Fruit fly (Drosophila melanogaster): Measurements from ENCODE around the gene CG2926.

The CG2926 gene

DNA sequence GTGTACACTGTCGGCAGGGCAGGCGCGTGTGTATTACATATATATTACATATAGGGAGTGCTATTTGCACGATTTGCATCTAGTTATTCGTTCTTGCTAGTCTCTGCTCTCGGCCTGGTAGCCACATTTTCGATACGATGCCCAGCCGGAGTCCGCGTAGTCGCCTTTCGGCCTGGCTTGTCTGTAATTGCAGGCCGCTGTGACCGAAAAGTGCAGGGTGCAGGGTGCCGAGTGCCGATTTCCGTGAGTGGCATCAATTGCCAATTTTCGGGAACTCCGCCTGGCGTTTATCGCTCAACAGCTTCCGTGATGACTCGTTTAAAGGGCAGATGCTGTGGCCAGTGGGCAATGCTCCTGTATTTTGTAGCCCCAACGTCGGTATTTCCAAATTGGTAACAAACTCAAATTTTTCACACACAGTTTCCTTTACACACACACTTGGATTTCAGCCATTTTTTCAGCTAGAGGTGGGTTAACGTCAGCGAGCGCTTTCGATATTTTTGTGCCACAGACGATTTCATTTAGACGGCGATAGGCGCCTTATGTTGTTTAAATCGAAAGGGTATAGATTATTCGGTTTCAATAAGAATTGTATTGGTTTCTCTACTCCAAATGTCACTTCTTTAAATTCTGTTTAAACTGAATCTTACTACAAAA, at the start of gene CG2926 (continued):
- TF ChIP-seq CG17328 (GFP tag; IDR thresholded peaks at IDR 0.05), result no peak
- TF ChIP-seq zen (tag; optimal IDR thresholded peaks at IDR 0.05), result no peak
- TF ChIP-seq CG4328 (GFP tag; optimal IDR thresholded peaks at IDR 0.05), result no peak
- TF ChIP-seq CG16863 (GFP tag; optimal IDR thresholded peaks at IDR 0.05), result no peak
- TF ChIP-seq gce (GFP tag; IDR thresholded peaks at IDR 0.05), result no peak
- TF ChIP-seq CG14014 (GFP tag; IDR thresholded peaks at IDR 0.05), result peak; percentile 43; the same call in 1 of the 2 replicates
- TF ChIP-seq jumu (GFP tag; optimal IDR thresholded peaks at IDR 0.05), result no peak
- TF ChIP-seq CG6683 (GFP tag; optimal IDR thresholded peaks at IDR 0.05), result no peak
- no peak for TF ChIP-seq Jarid2 (GFP tag; optimal IDR thresholded peaks at IDR 0.05)
- TF ChIP-seq cato (GFP tag; optimal IDR thresholded peaks at IDR 0.05; ENCODE audit: borderline replicate concordance), result no peak
- TF ChIP-seq CG30431 (GFP tag; optimal IDR thresholded peaks at IDR 0.05), result no peak
- TF ChIP-seq vvl (GFP tag; IDR thresholded peaks at IDR 0.05), result peak; percentile 51
- TF ChIP-seq CG3838 (GFP tag; optimal IDR thresholded peaks at IDR 0.05), result no peak
- TF ChIP-seq tin (GFP tag; optimal IDR thresholded peaks at IDR 0.05), result peak; percentile 29
- TF ChIP-seq trh (GFP tag; optimal IDR thresholded peaks at IDR 0.05), result no peak
- no peak for TF ChIP-seq stwl (tag; optimal IDR thresholded peaks at IDR 0.05)
- peak; percentile 40 for TF ChIP-seq CG13624 (GFP tag; optimal IDR thresholded peaks at IDR 0.05)
- TF ChIP-seq kni (GFP tag; optimal IDR thresholded peaks at IDR 0.05), result no peak
- TF ChIP-seq bcd (GFP tag; optimal IDR thresholded peaks at IDR 0.05), result no peak
- TF ChIP-seq luna (GFP tag; optimal IDR thresholded peaks at IDR 0.05), result no peak
- no peak for TF ChIP-seq Dfd (GFP tag; optimal IDR thresholded peaks at IDR 0.05)
- no peak for TF ChIP-seq kah (GFP tag; optimal IDR thresholded peaks at IDR 0.05)
- TF ChIP-seq ftz-f1 (GFP tag; optimal IDR thresholded peaks at IDR 0.05), result no peak
- TF ChIP-seq CG7987 (GFP tag; optimal IDR thresholded peaks at IDR 0.05), result no peak
- peak; percentile 72 for TF ChIP-seq slbo (GFP tag; IDR thresholded peaks at IDR 0.05)
- TF ChIP-seq E2f2 (GFP tag; IDR thresholded peaks at IDR 0.05), result peak; percentile 72
- 0 out of 2 replicates have a peak, but pooled peaks have one; percentile 9 for TF ChIP-seq stc (GFP tag; IDR thresholded peaks at IDR 0.05)
- peak; percentile 55 for TF ChIP-seq Ets97D (GFP tag; optimal IDR thresholded peaks at IDR 0.05)
- TF ChIP-seq gsb (GFP tag; IDR thresholded peaks at IDR 0.05), result 0 out of 2 replicates have a peak, but pooled peaks have one; percentile 5
- TF ChIP-seq otp (GFP tag; IDR thresholded peaks at IDR 0.05), result no peak
- TF ChIP-seq hth (optimal IDR thresholded peaks at IDR 0.05), result no peak
- TF ChIP-seq chn (GFP tag; optimal IDR thresholded peaks at IDR 0.05), result no peak
- TF ChIP-seq CG10959 (GFP tag; IDR thresholded peaks at IDR 0.05), result no peak
- peak; percentile 47 for TF ChIP-seq Hsf (GFP tag; optimal IDR thresholded peaks at IDR 0.05)
- no peak for TF ChIP-seq CG7271 (tag; optimal IDR thresholded peaks at IDR 0.05)
- no peak for TF ChIP-seq CG10147 (GFP tag; optimal IDR thresholded peaks at IDR 0.05)
- peak; percentile 75 for TF ChIP-seq cg (GFP tag; optimal IDR thresholded peaks at IDR 0.05)
- TF ChIP-seq gcm2 (GFP tag; optimal IDR thresholded peaks at IDR 0.05), result no peak
- no peak for TF ChIP-seq gcm (GFP tag; optimal IDR thresholded peaks at IDR 0.05)
- TF ChIP-seq CG10209 (GFP tag; optimal IDR thresholded peaks at IDR 0.05), result no peak
- TF ChIP-seq Dip3 (GFP tag; optimal IDR thresholded peaks at IDR 0.05), result no peak
- 0 out of 2 replicates have a peak, but pooled peaks have one; percentile 5 for TF ChIP-seq wdn (GFP tag; IDR thresholded peaks at IDR 0.05)
- TF ChIP-seq CG15269 (tag; optimal IDR thresholded peaks at IDR 0.05), result no peak
- TF ChIP-seq Dbx (GFP tag; IDR thresholded peaks at IDR 0.05), result peak; percentile 62
- TF ChIP-seq pzg (GFP tag; optimal IDR thresholded peaks at IDR 0.05), result peak; percentile 71
- peak; percentile 25 for TF ChIP-seq dmrt11E (tag; optimal IDR thresholded peaks at IDR 0.05)
- no peak for TF ChIP-seq Oli (tag; optimal IDR thresholded peaks at IDR 0.05)
- TF ChIP-seq CG4820 (GFP tag; optimal IDR thresholded peaks at IDR 0.05), result no peak
- TF ChIP-seq CG3065 (GFP tag; optimal IDR thresholded peaks at IDR 0.05), result no peak
- no peak for TF ChIP-seq PHDP (tag; optimal IDR thresholded peaks at IDR 0.05)
- TF ChIP-seq Ravus (GFP tag; IDR thresholded peaks at IDR 0.05), result no peak
